Worm (Caenorhabditis elegans): ENCODE data around the gene thn-6.

The thn-6 gene

ce11 chrIV:5274123-5274581 is 45.4 kb downstream of the thn-6 start, which contains the start of gene slfl-4:
Gene slfl-4 (plus strand): TSS chrIV:5274531.
- TF ChIP-seq bed-3 (GFP tag; optimal IDR thresholded peaks at IDR 0.05) (no peak), ceh-83 (GFP tag; optimal IDR thresholded peaks at IDR 0.05) (no peak), tbx-8 (GFP tag; optimal IDR thresholded peaks at IDR 0.05) (no peak), lin-13 (tag; optimal IDR thresholded peaks at IDR 0.05) (no peak), elt-1 (tag; optimal IDR thresholded peaks at IDR 0.05; ENCODE audit: borderline replicate concordance, insufficient read depth) (no peak), snpc-4 (tag; optimal IDR thresholded peaks at IDR 0.05) (no peak), nhr-76 (tag; optimal IDR thresholded peaks at IDR 0.05) (no peak), unc-39 (tag; optimal IDR thresholded peaks at IDR 0.05) (no peak), mab-5 (tag; optimal IDR thresholded peaks at IDR 0.05) (no peak), mep-1 (tag; optimal IDR thresholded peaks at IDR 0.05) (no peak), drap-1 (GFP tag; optimal IDR thresholded peaks at IDR 0.05) (no peak), ceh-39 (tag; optimal IDR thresholded peaks at IDR 0.05) (no peak), sem-2 (GFP tag; optimal IDR thresholded peaks at IDR 0.05) (no peak), nhr-28 (tag; optimal IDR thresholded peaks at IDR 0.05) (no peak), ztf-11 (tag; optimal IDR thresholded peaks at IDR 0.05) (no peak), mls-2 (tag; optimal IDR thresholded peaks at IDR 0.05) (no peak), unc-120 (tag; optimal IDR thresholded peaks at IDR 0.05; ENCODE audit: poor library complexity, severe bottlenecking) (no peak)

ce11 chrIV:5277752-5278151 is 49.0 kb downstream of the thn-6 start, which contains the start of gene F36H12.17:
Gene F36H12.17 (minus strand): TSS chrIV:5277852.
- TF ChIP-seq drap-1 (GFP tag; optimal IDR thresholded peaks at IDR 0.05), result no peak
- TF ChIP-seq cnd-1 (tag; optimal IDR thresholded peaks at IDR 0.05), result no peak

Measured in whole organism, mixed stage, embryonic.